Fruit fly (Drosophila melanogaster) whole organism, embryonic: ENCODE measurements around the gene CG10343.

Source experiments
- Aef1 ChIP-seq: fragments of 200-800 bp; sonication (Bioruptor generic); IDR thresholded peaks from 3 replicates; pipeline ENCODE4 v1.3.6; 2022; ENCODE audit warnings: missing biosample characterization, missing genetic modification characterization
- Bgb ChIP-seq: fragments of 200-800 bp; sonication (Bioruptor generic); IDR thresholded peaks from 2 replicates; pipeline ENCODE4 v1.3.6; 2022; ENCODE audit warnings: missing biosample characterization, missing genetic modification characterization; ENCODE audit not compliant: partially characterized antibody
- CG10209 ChIP-seq: fragments of 200-800 bp; sonication (Bioruptor generic); optimal IDR thresholded peaks from 3 replicates; lab custom pipeline; 2017; ENCODE audit warnings: missing biosample characterization, mild to moderate bottlenecking, missing genetic modification characterization, missing genetic modification reagents
- CG10274 ChIP-seq: fragments of 200-800 bp; sonication (Bioruptor generic); optimal IDR thresholded peaks from 3 replicates; lab custom pipeline; 2017; ENCODE audit warnings: missing biosample characterization, mild to moderate bottlenecking, missing genetic modification characterization
- CG10959 ChIP-seq: fragments of 200-800 bp; sonication (Bioruptor generic); IDR thresholded peaks from 2 replicates; pipeline ENCODE4 v1.3.6; 2022; ENCODE audit warnings: missing biosample characterization, missing genetic modification characterization
- CG10979 ChIP-seq: fragments of 200-800 bp; sonication (Bioruptor generic); optimal IDR thresholded peaks from 2 replicates; lab custom pipeline; 2018; ENCODE audit warnings: missing biosample characterization, mild to moderate bottlenecking, missing genetic modification characterization, moderate library complexity
- CG11093 ChIP-seq: fragments of 200-800 bp; sonication (Bioruptor generic); IDR thresholded peaks from 3 replicates; pipeline ENCODE4 v1.3.6; 2022; ENCODE audit warnings: missing biosample characterization, missing genetic modification characterization
- CG11398 ChIP-seq: fragments of 200-800 bp; sonication (Bioruptor generic); optimal IDR thresholded peaks from 2 replicates; lab custom pipeline; 2016; ENCODE audit warnings: missing biosample characterization, missing genetic modification characterization
- CG12391 ChIP-seq: fragments of 200-800 bp; sonication (Bioruptor generic); optimal IDR thresholded peaks from 3 replicates; lab custom pipeline; 2018; ENCODE audit warnings: missing biosample characterization, mild to moderate bottlenecking, missing genetic modification characterization, moderate library complexity
- CG15011 ChIP-seq: fragments of 200-800 bp; sonication (Bioruptor generic); optimal IDR thresholded peaks from 3 replicates; lab custom pipeline; 2018; ENCODE audit warnings: missing biosample characterization, mild to moderate bottlenecking, missing genetic modification characterization
- CG15696 ChIP-seq: fragments of 200-800 bp; sonication (Bioruptor generic); optimal IDR thresholded peaks from 2 replicates; lab custom pipeline; 2019; ENCODE audit warnings: missing biosample characterization, mild to moderate bottlenecking, missing genetic modification characterization, moderate library complexity
- CG1647 ChIP-seq: fragments of 200-800 bp; sonication (Bioruptor generic); optimal IDR thresholded peaks from 3 replicates; lab custom pipeline; 2016; ENCODE audit warnings: missing biosample characterization, missing genetic modification characterization
- CG18011 ChIP-seq: fragments of 200-800 bp; sonication (Bioruptor generic); optimal IDR thresholded peaks from 2 replicates; lab custom pipeline; 2017; ENCODE audit warnings: missing biosample characterization, missing genetic modification characterization, mild to moderate bottlenecking, moderate library complexity, missing genotype
- CG33557 ChIP-seq: fragments of 200-800 bp; sonication (Bioruptor generic); optimal IDR thresholded peaks from 2 replicates; lab custom pipeline; 2019; ENCODE audit warnings: missing biosample characterization, mild to moderate bottlenecking, missing genetic modification characterization, moderate library complexity
- CG3407 ChIP-seq: fragments of 200-800 bp; sonication (Bioruptor generic); optimal IDR thresholded peaks from 2 replicates; lab custom pipeline; 2018; ENCODE audit warnings: missing biosample characterization, mild to moderate bottlenecking, missing genetic modification characterization
- CG34224 ChIP-seq: fragments of 200-800 bp; sonication (Bioruptor generic); IDR thresholded peaks from 3 replicates; pipeline ENCODE4 v1.3.6; 2022; ENCODE audit warnings: missing biosample characterization, missing genetic modification characterization; ENCODE audit not compliant: partially characterized antibody
- CG3838 ChIP-seq: fragments of 200-800 bp; sonication (Bioruptor generic); optimal IDR thresholded peaks from 3 replicates; lab custom pipeline; 2016; ENCODE audit warnings: missing biosample characterization, missing genetic modification characterization
- CG3847 ChIP-seq: fragments of 200-800 bp; sonication (Bioruptor generic); IDR thresholded peaks from 2 replicates; pipeline ENCODE4 v1.3.6; 2022; ENCODE audit warnings: missing biosample characterization, missing genetic modification characterization
- CG4820 ChIP-seq: fragments of 200-800 bp; sonication (Bioruptor generic); optimal IDR thresholded peaks from 3 replicates; lab custom pipeline; 2016; ENCODE audit warnings: missing biosample characterization, missing genetic modification characterization
- CG7745 ChIP-seq: fragments of 200-800 bp; sonication (Bioruptor generic); optimal IDR thresholded peaks from 2 replicates; lab custom pipeline; 2018; ENCODE audit warnings: missing biosample characterization, mild to moderate bottlenecking, missing genetic modification characterization, moderate library complexity
- CG8281 ChIP-seq: fragments of 200-800 bp; sonication (Bioruptor generic); optimal IDR thresholded peaks from 2 replicates; lab custom pipeline; 2018; ENCODE audit warnings: missing biosample characterization, mild to moderate bottlenecking, missing genetic modification characterization, moderate library complexity
- CTCF ChIP-seq: fragments of 200-800 bp; sonication (Bioruptor generic); optimal IDR thresholded peaks from 2 replicates; lab custom pipeline; 2017; ENCODE audit warnings: missing biosample characterization, mild to moderate bottlenecking, missing genetic modification characterization, moderate library complexity
- CkIIα-i1 ChIP-seq: fragments of 200-800 bp; sonication (Bioruptor generic); IDR thresholded peaks from 2 replicates; pipeline ENCODE4 v1.3.6; 2022; ENCODE audit warnings: missing biosample characterization, missing genetic modification characterization
- D19A ChIP-seq: fragments of 200-800 bp; optimal IDR thresholded peaks from 3 replicates; lab custom pipeline; 2019; ENCODE audit warnings: missing biosample characterization, mild to moderate bottlenecking, missing genetic modification characterization, moderate library complexity
- Dbx ChIP-seq: fragments of 200-800 bp; sonication (Bioruptor generic); IDR thresholded peaks from 3 replicates; pipeline ENCODE4 v1.3.6; 2022; ENCODE audit warnings: missing biosample characterization, missing genetic modification characterization
- Doc2 ChIP-seq: fragments of 200-800 bp; sonication (Bioruptor generic); IDR thresholded peaks from 2 replicates; pipeline ENCODE4 v1.3.6; 2022; ENCODE audit warnings: missing biosample characterization, missing genetic modification characterization
- Dp ChIP-seq: fragments of 200-800 bp; sonication (Bioruptor generic); optimal IDR thresholded peaks from 2 replicates; lab custom pipeline; 2018; ENCODE audit warnings: missing biosample characterization, mild to moderate bottlenecking, missing genetic modification characterization, moderate library complexity
- Drgx ChIP-seq: fragments of 200-800 bp; sonication (Bioruptor generic); IDR thresholded peaks from 2 replicates; pipeline ENCODE4 v1.3.6; 2022; ENCODE audit warnings: missing biosample characterization, missing genetic modification characterization
- ERR ChIP-seq: fragments of 200-800 bp; sonication (Bioruptor generic); optimal IDR thresholded peaks from 2 replicates; lab custom pipeline; 2016; ENCODE audit warnings: missing biosample characterization, missing genetic modification characterization
- H2.0 ChIP-seq: fragments of 200-800 bp; sonication (Bioruptor generic); IDR thresholded peaks from 2 replicates; pipeline ENCODE4 v1.3.6; 2022; ENCODE audit warnings: missing biosample characterization, missing genetic modification characterization
- Hmr ChIP-seq: fragments of 200-800 bp; sonication (Bioruptor generic); optimal IDR thresholded peaks from 3 replicates; lab custom pipeline; 2017; ENCODE audit warnings: mild to moderate bottlenecking, missing biosample characterization, missing genetic modification reagents, missing genetic modification characterization
- Hmx ChIP-seq: fragments of 200-800 bp; sonication (Bioruptor generic); optimal IDR thresholded peaks from 2 replicates; lab custom pipeline; 2016; ENCODE audit warnings: missing biosample characterization, missing genetic modification characterization
- MTF-1 ChIP-seq: fragments of 200-800 bp; sonication (Bioruptor generic); optimal IDR thresholded peaks from 2 replicates; lab custom pipeline; 2018; ENCODE audit warnings: missing biosample characterization, mild to moderate bottlenecking, missing genetic modification characterization, borderline replicate concordance
- NC2α ChIP-seq: fragments of 200-800 bp; sonication (Bioruptor generic); optimal IDR thresholded peaks from 2 replicates; lab custom pipeline; 2016; ENCODE audit warnings: missing biosample characterization, missing genetic modification characterization
- NK7.1 ChIP-seq: fragments of 200-800 bp; sonication (Bioruptor generic); optimal IDR thresholded peaks from 3 replicates; lab custom pipeline; 2016; ENCODE audit warnings: missing biosample characterization, missing genetic modification characterization
- Poxn ChIP-seq: fragments of 200-800 bp; sonication (Bioruptor generic); IDR thresholded peaks from 2 replicates; pipeline ENCODE4 v1.3.6; 2022; ENCODE audit warnings: missing biosample characterization, missing genetic modification characterization
- Six4 ChIP-seq: fragments of 200-800 bp; sonication (Bioruptor generic); optimal IDR thresholded peaks from 2 replicates; lab custom pipeline; 2016; ENCODE audit warnings: missing biosample characterization, missing genetic modification characterization
- Xbp1 ChIP-seq: fragments of 200-800 bp; sonication (Bioruptor generic); optimal IDR thresholded peaks from 3 replicates; lab custom pipeline; 2016; ENCODE audit warnings: missing biosample characterization, mild to moderate bottlenecking, missing genetic modification characterization
- ase ChIP-seq: fragments of 200-800 bp; sonication (Bioruptor generic); IDR thresholded peaks from 3 replicates; pipeline ENCODE4 v1.3.6; 2022; ENCODE audit warnings: missing biosample characterization, missing genetic modification characterization
- bab2 ChIP-seq: fragments of 200-800 bp; sonication (Bioruptor generic); optimal IDR thresholded peaks from 2 replicates; lab custom pipeline; 2016; ENCODE audit warnings: missing biosample characterization, missing genetic modification characterization
- da ChIP-seq: fragments of 200-800 bp; sonication (Bioruptor generic); optimal IDR thresholded peaks from 2 replicates; lab custom pipeline; 2016; ENCODE audit warnings: missing biosample characterization, missing genetic modification characterization
- disco-r ChIP-seq: fragments of 200-800 bp; sonication (Bioruptor generic); optimal IDR thresholded peaks from 2 replicates; lab custom pipeline; 2016; ENCODE audit warnings: missing biosample characterization, missing genetic modification characterization
- eve ChIP-seq, 2 experiments: fragments of >200 bp; optimal IDR thresholded peaks; 2 replicates each; lab custom pipeline; 2017; ENCODE audit warnings: missing biosample characterization in 2 of 2, missing genetic modification characterization in 2 of 2
- eyg ChIP-seq: fragments of 200-800 bp; sonication (Bioruptor generic); optimal IDR thresholded peaks from 3 replicates; lab custom pipeline; 2016; ENCODE audit warnings: missing biosample characterization, missing genetic modification characterization
- klu ChIP-seq: fragments of 200-800 bp; sonication (Bioruptor generic); IDR thresholded peaks from 2 replicates; pipeline ENCODE4 v1.3.6; 2022; ENCODE audit warnings: missing biosample characterization, missing genetic modification characterization
- lbe ChIP-seq: fragments of 200-800 bp; sonication (Bioruptor generic); optimal IDR thresholded peaks from 2 replicates; lab custom pipeline; 2016; ENCODE audit warnings: missing biosample characterization, mild to moderate bottlenecking, missing genetic modification characterization
- p53 ChIP-seq: fragments of 200-800 bp; sonication (Bioruptor generic); optimal IDR thresholded peaks from 2 replicates; lab custom pipeline; 2016; ENCODE audit warnings: missing biosample characterization, missing genetic modification characterization
- pnt ChIP-seq: fragments of 200-800 bp; sonication (Bioruptor generic); optimal IDR thresholded peaks from 3 replicates; lab custom pipeline; 2016; ENCODE audit warnings: missing biosample characterization, missing genetic modification characterization
- slbo ChIP-seq: fragments of 200-800 bp; sonication (Bioruptor generic); IDR thresholded peaks from 2 replicates; pipeline ENCODE4 v1.3.6; 2022; ENCODE audit warnings: missing biosample characterization, missing genetic modification characterization
- unc-4 ChIP-seq: fragments of 200-800 bp; sonication (Bioruptor generic); IDR thresholded peaks from 2 replicates; pipeline ENCODE4 v1.3.6; 2022; ENCODE audit warnings: missing biosample characterization, missing genetic modification characterization; ENCODE audit not compliant: partially characterized antibody
- usp ChIP-seq: fragments of >200 bp; optimal IDR thresholded peaks from 2 replicates; lab custom pipeline; 2017; ENCODE audit warnings: missing biosample characterization, missing genetic modification characterization

Gene CG10343

DNA sequence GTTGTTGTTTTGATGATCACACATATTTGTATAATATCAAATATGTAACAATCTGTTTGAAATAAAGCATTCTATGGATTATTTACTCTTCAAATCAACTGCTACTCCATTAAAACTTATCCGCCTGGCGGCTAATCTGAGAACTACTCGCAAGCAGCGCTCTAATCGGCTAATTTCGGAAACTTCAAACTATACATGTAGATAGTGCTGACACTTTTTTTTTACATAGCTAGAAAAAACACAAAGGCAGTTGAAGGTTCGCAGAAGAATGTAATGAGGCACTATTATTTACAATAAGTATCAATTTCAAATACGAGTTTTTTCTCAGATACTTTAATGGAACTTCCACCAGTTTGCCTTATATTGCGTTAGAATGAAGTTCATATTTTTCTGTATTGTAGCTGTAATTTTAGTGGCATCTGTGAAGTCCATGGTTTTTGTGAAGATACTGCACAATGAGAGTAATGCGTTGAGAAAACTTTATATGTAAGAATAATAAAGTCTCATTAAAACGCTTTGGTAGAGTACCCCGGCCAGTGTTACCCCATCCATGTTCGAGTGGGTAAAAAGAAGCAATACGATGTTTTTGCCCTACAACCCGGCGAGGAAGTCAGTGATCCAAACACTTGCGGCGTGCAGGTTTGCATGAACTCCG is 37.2 kb upstream of the CG10343 start (continued):
- TF ChIP-seq H2.0 (GFP tag; lab: Robert Waterston, UW) (peak; percentile 50; the same call in 1 of the 2 replicates), CG33557 (GFP tag; lab: Kevin White, UChicago) (no peak), CG11398 (GFP tag; lab: Kevin White, UChicago) (no peak), Bgb (peak; percentile 65), CG10979 (tag; lab: Kevin White, UChicago) (peak; percentile 43), CG7745 (tag; lab: Kevin White, UChicago) (no peak), klu (GFP tag; lab: Robert Waterston, UW) (no peak), unc-4 (GFP tag; lab: Robert Waterston, UW) (no peak), CG11093 (GFP tag; lab: Robert Waterston, UW) (no peak), NC2α (GFP tag; lab: Kevin White, UChicago) (peak; percentile 58), Six4 (GFP tag; lab: Kevin White, UChicago) (peak; percentile 11), CG15011 (GFP tag; lab: Kevin White, UChicago) (no peak), CkIIα-i1 (GFP tag; lab: Robert Waterston, UW) (no peak), Doc2 (GFP tag; lab: Robert Waterston, UW) (no peak), CG1647 (no peak), CG3407 (GFP tag; lab: Kevin White, UChicago) (no peak), da (GFP tag; lab: Kevin White, UChicago) (peak; percentile 25), bab2 (peak; percentile 43), Hmr (GFP tag; lab: Kevin White, UChicago) (peak; percentile 61), eve (GFP tag; optimal IDR thresholded peaks at IDR 0.05; lab: Kevin White, UChicago) (no peak), CG18011 (GFP tag; lab: Kevin White, UChicago) (no peak), CG4820 (GFP tag; lab: Kevin White, UChicago) (peak; percentile 39), Dbx (peak; percentile 71; the same call in 2 of the 3 replicates), CG15696 (tag; lab: Kevin White, UChicago) (peak; percentile 52), Drgx (GFP tag; lab: Robert Waterston, UW) (no peak), CG12391 (peak; percentile 17), CG3838 (no peak), ase (peak; percentile 75), pnt (GFP tag; lab: Kevin White, UChicago) (peak; percentile 69), CG3847 (GFP tag; lab: Robert Waterston, UW) (peak; percentile 34), Xbp1 (GFP tag; lab: Kevin White, UChicago) (peak; percentile 82), slbo (peak; percentile 84), Poxn (GFP tag; lab: Robert Waterston, UW) (no peak), NK7.1 (GFP tag; lab: Kevin White, UChicago) (no peak), CG8281 (tag; lab: Kevin White, UChicago) (no peak), Hmx (GFP tag; lab: Kevin White, UChicago) (no peak), Dp (GFP tag; lab: Kevin White, UChicago) (peak; percentile 24), D19A (peak; percentile 39), CG10959 (no peak), CG10209 (GFP tag; lab: Kevin White, UChicago) (no peak), p53 (peak; percentile 62), ERR (GFP tag; lab: Kevin White, UChicago) (no peak), eyg (no peak), CG34224 (GFP tag; lab: Robert Waterston, UW) (no peak), CTCF (GFP tag; lab: Kevin White, UChicago) (peak; percentile 98), CG10274 (GFP tag; lab: Kevin White, UChicago) (no peak), usp (GFP tag; lab: Kevin White, UChicago) (no peak), lbe (no peak), Aef1 (peak; percentile 47; the same call in 2 of the 3 replicates), disco-r (peak; percentile 29), MTF-1 (no peak)
